Worm (Caenorhabditis elegans) whole organism, midembryonic: ENCODE data around the gene Y49E10.4.

ENCODE experiments used
- flt-1 ChIP-seq: fragments of 200-800 bp; sonication (Bioruptor generic); IDR thresholded peaks from 2 replicates; pipeline ENCODE4 v1.3.6; 2022; ENCODE audit warnings: missing genetic modification characterization, missing compliant biosample characterization
- klf-2 ChIP-seq: fragments of 200-800 bp; sonication (Bioruptor generic); conservative IDR thresholded peaks from 2 replicates; pipeline ENCODE4 v1.3.6; 2022; ENCODE audit warnings: missing genetic modification reagents, missing genetic modification characterization, missing compliant biosample characterization
- ztf-23 ChIP-seq: fragments of 200-800 bp; sonication (Bioruptor generic); IDR thresholded peaks from 2 replicates; pipeline ENCODE4 v1.3.6; 2022; ENCODE audit warnings: missing genetic modification reagents, missing genetic modification characterization, missing compliant biosample characterization
- ztf-29 ChIP-seq: fragments of 200-800 bp; sonication (Bioruptor generic); IDR thresholded peaks from 2 replicates; pipeline ENCODE4 v1.3.6; 2022; ENCODE audit warnings: missing genetic modification reagents, missing genetic modification characterization, missing compliant biosample characterization

- TF ChIP-seq klf-2 (GFP tag; lab: Robert Waterston, UW), result 0 out of 2 replicates have a peak, but pooled peaks have one; percentile 55
- peak; percentile 69; the same call in 1 of the 2 replicates for TF ChIP-seq ztf-23 (GFP tag; lab: Robert Waterston, UW)
- TF ChIP-seq flt-1 (GFP tag; lab: Robert Waterston, UW), result peak; percentile 76; the same call in 1 of the 2 replicates
- TF ChIP-seq ztf-29 (GFP tag; lab: Robert Waterston, UW), result no peak
These were observed 32.3 kb downstream of the Y49E10.4 start, which contains the start of the genes pph-4.1 and Y75B8A.31 for ce11 chrIII:12351301-12351700.
